Fruit fly (Drosophila melanogaster): ENCODE results near the gene CG18558.

DNA sequence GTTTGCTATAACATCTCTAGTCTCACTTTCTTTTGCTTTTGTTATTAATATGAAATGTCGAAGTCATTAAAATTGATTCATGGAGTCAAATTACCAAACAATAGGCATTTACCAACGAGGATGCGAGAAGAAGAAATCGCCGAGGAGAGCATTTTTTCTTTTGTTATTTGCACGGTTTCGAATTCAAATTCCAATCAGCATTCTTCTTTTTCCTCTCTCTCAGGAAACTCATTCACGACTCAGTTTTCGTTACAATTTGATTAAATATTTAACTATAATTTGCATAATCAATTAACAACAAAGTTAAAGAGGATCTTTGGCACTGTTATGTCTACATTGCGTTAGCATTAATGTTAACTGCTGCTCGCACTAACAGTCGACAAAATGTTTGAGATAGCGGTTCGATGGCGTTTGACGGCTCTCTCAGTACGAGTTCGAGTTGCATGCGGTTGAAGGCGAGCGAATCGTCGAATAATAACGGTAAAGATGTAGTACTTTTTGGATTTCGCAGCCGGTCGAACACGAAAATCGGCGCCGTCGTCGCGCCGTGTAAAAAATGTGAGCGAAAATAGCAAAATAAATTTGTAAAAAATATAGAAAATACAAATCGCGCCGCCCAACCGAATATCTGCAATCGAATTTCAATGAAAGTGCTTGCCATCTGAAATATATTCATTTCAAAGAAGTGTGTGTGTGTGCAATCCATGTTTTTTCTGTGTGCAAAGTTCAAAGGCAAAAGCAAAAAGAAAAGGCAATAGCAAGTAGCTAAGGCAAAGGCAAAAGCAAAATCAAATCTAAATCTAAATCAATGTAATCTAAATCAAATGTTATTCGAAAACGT, 43.7 kb upstream of the CG18558 start:
- TF ChIP-seq chif (GFP tag; optimal IDR thresholded peaks at IDR 0.05) (no peak), CG6654 (GFP tag; optimal IDR thresholded peaks at IDR 0.05) (no peak), Ets97D (GFP tag; optimal IDR thresholded peaks at IDR 0.05) (no peak)
